Worm (Caenorhabditis elegans) whole organism, early embryonic: ENCODE results near the gene txt-12.
"Not testable (repeated sequence)": the region's sequence is repeated elsewhere in the genome, so short reads cannot be mapped to it uniquely, and the experiment has no call there.

Experiments used
- B0310.2 ChIP-seq: sonication (generic microtip); optimal IDR thresholded peaks from 2 replicates; lab custom pipeline; 2016; ENCODE audit warnings: mild to moderate bottlenecking, missing genetic modification characterization, missing compliant biosample characterization
- F13C5.2 ChIP-seq: sonication (generic microtip); optimal IDR thresholded peaks from 2 replicates; lab custom pipeline; 2017; ENCODE audit warnings: mild to moderate bottlenecking, missing genetic modification characterization, inconsistent platforms, missing compliant biosample characterization
- aly-1 ChIP-seq: sonication (generic microtip); optimal IDR thresholded peaks from 2 replicates; lab custom pipeline; 2016; ENCODE audit warnings: missing genetic modification characterization, missing compliant biosample characterization
- ama-1 ChIP-seq: fragments of 150-350 bp; optimal IDR thresholded peaks from 2 replicates; lab custom pipeline; 2014
- ceh-13 ChIP-seq: fragments of 200-800 bp; sonication (Bioruptor generic); optimal IDR thresholded peaks from 2 replicates; lab custom pipeline; 2018; ENCODE audit warnings: mild to moderate bottlenecking, missing genetic modification characterization, missing compliant biosample characterization
- ceh-36 ChIP-seq: sonication (generic microtip); optimal IDR thresholded peaks from 2 replicates; lab custom pipeline; 2016; ENCODE audit warnings: missing genetic modification characterization, inconsistent platforms, missing compliant biosample characterization
- ets-7 ChIP-seq: sonication (generic microtip); optimal IDR thresholded peaks from 2 replicates; lab custom pipeline; 2016; ENCODE audit warnings: missing genotype, missing genetic modification characterization, missing compliant biosample characterization
- flt-1 ChIP-seq: fragments of 200-800 bp; sonication (Bioruptor generic); IDR thresholded peaks from 2 replicates; pipeline ENCODE4 v1.3.6; 2022; ENCODE audit warnings: missing genetic modification characterization, missing compliant biosample characterization
- hmbx-1 ChIP-seq: sonication (generic microtip); optimal IDR thresholded peaks from 2 replicates; lab custom pipeline; 2016; ENCODE audit warnings: mild to moderate bottlenecking, missing genetic modification characterization, missing compliant biosample characterization
- hmg-4 ChIP-seq: fragments of 200-800 bp; sonication (Bioruptor generic); optimal IDR thresholded peaks from 2 replicates; lab custom pipeline; 2018; ENCODE audit warnings: mild to moderate bottlenecking, missing genetic modification characterization, missing compliant biosample characterization
- hnd-1 ChIP-seq: sonication (generic microtip); optimal IDR thresholded peaks from 2 replicates; lab custom pipeline; 2016; ENCODE audit warnings: missing genetic modification characterization, missing compliant biosample characterization
- pes-1 ChIP-seq: fragments of 200-800 bp; sonication (Bioruptor generic); IDR thresholded peaks from 2 replicates; pipeline ENCODE4 v1.3.6; 2022; ENCODE audit warnings: missing genetic modification reagents, missing genetic modification characterization, missing compliant biosample characterization
- scrt-1 ChIP-seq: fragments of 200-800 bp; sonication (Bioruptor generic); IDR thresholded peaks from 2 replicates; pipeline ENCODE4 v1.3.6; 2022; ENCODE audit warnings: missing genetic modification characterization, missing compliant biosample characterization
- sea-1 ChIP-seq: fragments of 200-800 bp; sonication (Bioruptor generic); conservative IDR thresholded peaks from 2 replicates; pipeline ENCODE4 v1.3.6; 2022; ENCODE audit warnings: missing genetic modification characterization, missing compliant biosample characterization
- tbx-11 ChIP-seq: fragments of 200-800 bp; sonication (Bioruptor generic); IDR thresholded peaks from 2 replicates; pipeline ENCODE4 v1.3.6; 2022; ENCODE audit warnings: missing genetic modification characterization, missing compliant biosample characterization
- tbx-37 ChIP-seq: fragments of 200-800 bp; sonication (Bioruptor generic); conservative IDR thresholded peaks from 2 replicates; pipeline ENCODE4 v1.3.6; 2022; ENCODE audit warnings: missing genetic modification reagents, missing genetic modification characterization, missing compliant biosample characterization
- tra-4 ChIP-seq: sonication (generic microtip); optimal IDR thresholded peaks from 2 replicates; lab custom pipeline; 2017; ENCODE audit warnings: missing genetic modification characterization, missing compliant biosample characterization

Gene txt-12

ce11 chrV:15105893-15106598 lies 13.3 kb downstream of the txt-12 start, which contains the start of gene C01G10.14:
TSS of gene C01G10.14 (minus strand) at chrV:15105943.
- not testable (repeated sequence) for TF ChIP-seq scrt-1 (GFP tag; lab: Robert Waterston, UW); B0310.2 (tag; lab: Kevin White, UChicago); aly-1 (tag; lab: Kevin White, UChicago)

- no peak for TF ChIP-seq ceh-13 (GFP tag; lab: Kevin White, UChicago)
- TF ChIP-seq ceh-36, result no peak
- TF ChIP-seq sea-1 (GFP tag; lab: Robert Waterston, UW), result no peak
- no peak for TF ChIP-seq tbx-37 (GFP tag; lab: Robert Waterston, UW)
- no peak for TF ChIP-seq tra-4 (tag; lab: Kevin White, UChicago)
- TF ChIP-seq hmbx-1 (tag; lab: Kevin White, UChicago), result no peak
- no peak for TF ChIP-seq hmg-4 (GFP tag; lab: Kevin White, UChicago)
- TF ChIP-seq scrt-1 (GFP tag; lab: Robert Waterston, UW), result no peak
- no peak for TF ChIP-seq flt-1 (GFP tag; lab: Robert Waterston, UW)
- no peak for TF ChIP-seq aly-1 (tag; lab: Kevin White, UChicago)
- no peak for TF ChIP-seq F13C5.2
Observed at ce11 chrV:15109260-15109659, 16.5 kb downstream of the txt-12 start, which contains the start of gene Y75B12A.2. TSS of gene Y75B12A.2 (plus strand) at chrV:15109560.

DNA sequence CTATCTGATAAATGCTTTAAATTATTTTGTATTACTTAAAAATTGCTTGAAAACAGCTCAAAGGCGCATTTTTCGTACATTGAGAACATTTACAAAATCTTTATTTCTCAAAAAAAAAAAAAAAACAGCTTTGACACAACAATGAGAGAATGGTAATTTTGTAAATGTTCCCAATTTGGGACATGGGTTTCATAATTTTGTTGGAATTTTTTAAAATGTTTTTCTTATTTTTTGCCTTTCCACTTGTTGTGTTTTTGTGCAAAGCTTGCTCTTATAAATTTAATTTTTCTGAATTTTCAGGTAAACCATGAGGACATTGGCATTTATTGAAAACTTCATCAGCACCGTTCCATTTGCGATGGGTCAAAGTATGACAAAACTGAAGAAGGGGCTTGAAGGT lies 18.9 kb downstream of the txt-12 start, which contains the start of gene T01G5.7:
TSS of gene T01G5.7 (plus strand) at position 301 of the 400 bp plus-strand sequence.
- TF ChIP-seq hmbx-1 (tag; lab: Kevin White, UChicago) (no peak), scrt-1 (GFP tag; lab: Robert Waterston, UW) (no peak), sea-1 (GFP tag; lab: Robert Waterston, UW) (no peak), hmg-4 (GFP tag; lab: Kevin White, UChicago) (no peak), ama-1 (lab: Kevin White, UChicago) (no peak), tbx-37 (GFP tag; lab: Robert Waterston, UW) (no peak), aly-1 (tag; lab: Kevin White, UChicago) (no peak), ceh-36 (no peak)

DNA sequence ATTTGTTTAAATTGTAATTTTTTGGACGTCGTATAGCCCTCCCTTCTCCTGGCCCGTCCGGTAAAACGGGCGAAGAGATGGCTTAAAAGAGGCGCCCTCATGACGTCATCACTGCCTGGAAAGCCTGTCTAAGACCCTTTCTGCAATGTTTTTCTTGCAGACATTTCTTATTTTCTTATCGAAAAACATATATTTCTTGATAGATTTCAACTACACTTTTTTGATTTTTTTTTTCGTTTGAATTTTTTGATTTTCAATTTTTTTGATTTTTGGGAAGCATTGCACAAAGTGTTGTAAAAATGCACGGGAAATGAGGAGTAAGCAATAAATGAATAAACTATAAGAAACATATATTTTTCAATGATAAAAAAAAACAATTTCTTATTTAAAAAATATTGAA lies 21.2 kb downstream of the txt-12 start, which contains the start of gene T01G5.6:
TSS of gene T01G5.6 (minus strand) at position 101 of the 400 bp plus-strand sequence.
- TF ChIP-seq tbx-11 (GFP tag; lab: Robert Waterston, UW) (no peak), ceh-36 (no peak), ama-1 (lab: Kevin White, UChicago) (no peak), aly-1 (tag; lab: Kevin White, UChicago) (no peak), hmg-4 (GFP tag; lab: Kevin White, UChicago) (no peak), ets-7 (no peak), sea-1 (GFP tag; lab: Robert Waterston, UW) (no peak), hmbx-1 (tag; lab: Kevin White, UChicago) (no peak), F13C5.2 (no peak), hnd-1 (tag; lab: Kevin White, UChicago) (no peak), pes-1 (GFP tag; lab: Robert Waterston, UW) (no peak)

DNA sequence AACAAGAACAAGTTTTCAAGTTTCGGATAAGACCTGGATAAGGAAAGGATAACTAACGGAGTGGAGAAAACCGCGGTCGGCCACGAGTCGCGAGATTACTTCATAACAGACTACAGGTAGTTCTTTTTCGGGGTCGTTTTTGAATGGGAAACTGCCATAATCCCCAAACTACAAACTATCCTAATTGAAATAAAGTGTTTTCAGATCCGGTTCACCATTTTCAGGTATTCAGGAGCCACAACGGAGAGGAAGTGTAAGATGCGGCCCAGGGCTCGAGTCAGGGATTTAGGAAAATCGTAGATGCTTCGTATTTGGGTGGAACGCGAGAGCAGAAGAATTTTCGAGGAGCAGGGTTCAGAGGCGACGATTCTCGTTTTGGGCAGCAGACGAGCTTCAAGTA lies 23.2 kb downstream of the txt-12 start, which contains the start of gene T01G5.8:
TSS of gene T01G5.8 (plus strand) at position 301 of the 400 bp plus-strand sequence.
- not testable (repeated sequence) for TF ChIP-seq tra-4 (tag; lab: Kevin White, UChicago); ama-1 (lab: Kevin White, UChicago); B0310.2 (tag; lab: Kevin White, UChicago)

ce11 chrV:15119517-15119916 lies 26.8 kb downstream of the txt-12 start, which contains the start of gene flor-1:
TSS of gene flor-1 (minus strand) at chrV:15119617.
- TF ChIP-seq pes-1 (GFP tag; lab: Robert Waterston, UW) (no peak), B0310.2 (tag; lab: Kevin White, UChicago) (no peak), ama-1 (lab: Kevin White, UChicago) (no peak), ceh-13 (GFP tag; lab: Kevin White, UChicago) (no peak), ceh-36 (no peak), tbx-11 (GFP tag; lab: Robert Waterston, UW) (no peak), scrt-1 (GFP tag; lab: Robert Waterston, UW) (no peak), flt-1 (GFP tag; lab: Robert Waterston, UW) (no peak), ets-7 (no peak), hmbx-1 (tag; lab: Kevin White, UChicago) (no peak), tra-4 (tag; lab: Kevin White, UChicago) (no peak), hmg-4 (GFP tag; lab: Kevin White, UChicago) (no peak), tbx-37 (GFP tag; lab: Robert Waterston, UW) (no peak), hnd-1 (tag; lab: Kevin White, UChicago) (no peak), sea-1 (GFP tag; lab: Robert Waterston, UW) (no peak), aly-1 (tag; lab: Kevin White, UChicago) (no peak), F13C5.2 (no peak)

DNA sequence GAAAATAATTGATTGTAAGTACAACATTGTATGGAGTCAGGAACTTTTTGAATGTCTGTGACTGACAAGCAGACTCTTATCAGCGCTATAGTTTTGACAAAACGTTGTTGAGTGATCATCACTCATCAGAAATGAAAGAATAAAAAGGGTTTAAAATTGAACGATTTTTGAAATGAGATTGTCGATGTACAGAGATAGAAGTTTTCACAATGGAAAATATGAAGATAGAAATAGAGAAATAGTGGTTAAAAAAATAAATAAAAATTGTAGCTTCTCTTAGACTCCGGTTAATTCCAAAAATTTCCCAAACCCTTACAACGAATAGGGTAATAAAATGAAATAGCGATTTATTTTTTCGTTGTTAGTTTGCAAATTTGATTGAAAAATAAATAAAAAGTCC lies 32.4 kb downstream of the txt-12 start, which contains the start of gene ugt-30:
TSS of gene ugt-30 (minus strand) at position 101 of the 400 bp plus-strand sequence.
- TF ChIP-seq sea-1 (GFP tag; lab: Robert Waterston, UW); flt-1 (GFP tag; lab: Robert Waterston, UW); ama-1 (lab: Kevin White, UChicago): not testable (repeated sequence)
